Worm (Caenorhabditis elegans) whole organism, L2 larva: Measurements from ENCODE around the gene srw-15.
A peak's percentile ranks its signal among the peaks of the same experiment; 100 is the strongest.

Experiments used
- Y55F3AM.14 ChIP-seq: fragments of 200-800 bp; sonication (Bioruptor generic); optimal IDR thresholded peaks from 2 replicates; lab custom pipeline; 2018; ENCODE audit warnings: mild to moderate bottlenecking, missing genetic modification characterization, missing compliant biosample characterization
- ZK546.5 ChIP-seq: sonication (generic microtip); optimal IDR thresholded peaks from 2 replicates; lab custom pipeline; 2017; ENCODE audit warnings: missing biosample characterization, missing genetic modification characterization
- aly-2 ChIP-seq: fragments of 150-350 bp; optimal IDR thresholded peaks from 2 replicates; lab custom pipeline; 2014; ENCODE audit warnings: missing biosample characterization, missing genetic modification characterization
- ama-1 ChIP-seq: fragments of 150-350 bp; optimal IDR thresholded peaks from 2 replicates; lab custom pipeline; 2018; ENCODE audit warnings: inconsistent platforms
- ceh-82 ChIP-seq: fragments of 150-350 bp; optimal IDR thresholded peaks from 2 replicates; lab custom pipeline; 2014; ENCODE audit warnings: missing biosample characterization, missing genetic modification characterization
- crh-2 ChIP-seq: sonication (generic microtip); optimal IDR thresholded peaks from 2 replicates; lab custom pipeline; 2017; ENCODE audit warnings: missing biosample characterization, missing genetic modification characterization
- dmd-4 ChIP-seq: sonication (generic microtip); optimal IDR thresholded peaks from 2 replicates; lab custom pipeline; 2017; ENCODE audit warnings: missing biosample characterization, missing genetic modification characterization
- egl-27 ChIP-seq: sonication (generic microtip); optimal IDR thresholded peaks from 3 replicates; lab custom pipeline; 2017; ENCODE audit warnings: missing biosample characterization, missing genetic modification reagents, missing genetic modification characterization
- elt-3 ChIP-seq: sonication (generic microtip); optimal IDR thresholded peaks from 2 replicates; lab custom pipeline; 2017; ENCODE audit warnings: missing biosample characterization, missing genetic modification characterization
- fos-1 ChIP-seq: fragments of 150-350 bp; optimal IDR thresholded peaks from 2 replicates; lab custom pipeline; 2014; ENCODE audit warnings: missing biosample characterization, missing genetic modification characterization
- gmeb-1 ChIP-seq: fragments of 150-350 bp; optimal IDR thresholded peaks from 2 replicates; lab custom pipeline; 2014; ENCODE audit warnings: missing biosample characterization, missing genetic modification characterization
- lin-11 ChIP-seq: fragments of 150-350 bp; sonication (generic microtip); optimal IDR thresholded peaks from 2 replicates; lab custom pipeline; 2014; ENCODE audit warnings: missing biosample characterization, missing genetic modification characterization, inconsistent platforms, mixed read lengths
- lin-13 ChIP-seq: fragments of 150-350 bp; optimal IDR thresholded peaks from 2 replicates; lab custom pipeline; 2014; ENCODE audit warnings: missing biosample characterization, missing genetic modification reagents, missing genetic modification characterization
- lin-39 ChIP-seq: fragments of 150-350 bp; optimal IDR thresholded peaks from 2 replicates; lab custom pipeline; 2014; ENCODE audit warnings: missing biosample characterization, missing genetic modification reagents, missing genetic modification characterization
- lsy-2 ChIP-seq, 2 experiments: fragments of 150-350 bp in 1 of 2; sonication (generic microtip) in 1 of 2; optimal IDR thresholded peaks; 2 replicates each; lab custom pipeline; 2014 to 2017; ENCODE audit warnings: missing biosample characterization in 2 of 2, missing genetic modification characterization in 2 of 2
- mab-5 ChIP-seq: fragments of 150-350 bp; optimal IDR thresholded peaks from 2 replicates; lab custom pipeline; 2014; ENCODE audit warnings: missing biosample characterization, missing genetic modification characterization
- mbf-1 ChIP-seq: sonication (generic microtip); optimal IDR thresholded peaks from 2 replicates; lab custom pipeline; 2017; ENCODE audit warnings: missing biosample characterization, missing genetic modification characterization
- mdl-1 ChIP-seq, 2 experiments: fragments of 150-350 bp in 1 of 2; sonication (generic microtip) in 1 of 2; optimal IDR thresholded peaks; 2 replicates each; lab custom pipeline; 2017; ENCODE audit warnings: missing biosample characterization in 2 of 2, missing genetic modification characterization in 2 of 2
- nhr-10 ChIP-seq: sonication (generic microtip); optimal IDR thresholded peaks from 2 replicates; lab custom pipeline; 2017; ENCODE audit warnings: missing biosample characterization, missing genetic modification characterization
- nhr-11 ChIP-seq: fragments of 150-350 bp; optimal IDR thresholded peaks from 2 replicates; lab custom pipeline; 2014; ENCODE audit warnings: missing biosample characterization, missing genetic modification characterization
- nhr-12 ChIP-seq: fragments of 150-350 bp; optimal IDR thresholded peaks from 2 replicates; lab custom pipeline; 2014; ENCODE audit warnings: missing biosample characterization, missing genetic modification characterization
- nhr-129 ChIP-seq: fragments of 150-350 bp; optimal IDR thresholded peaks from 2 replicates; lab custom pipeline; 2014; ENCODE audit warnings: missing biosample characterization, missing genetic modification characterization
- nhr-21 ChIP-seq: fragments of 150-350 bp; optimal IDR thresholded peaks from 2 replicates; lab custom pipeline; 2014; ENCODE audit warnings: missing biosample characterization, missing genetic modification characterization
- nhr-23 ChIP-seq: fragments of 150-350 bp; optimal IDR thresholded peaks from 2 replicates; lab custom pipeline; 2014; ENCODE audit warnings: missing biosample characterization, missing genetic modification reagents, missing genetic modification characterization
- nhr-237 ChIP-seq: fragments of 150-350 bp; optimal IDR thresholded peaks from 2 replicates; lab custom pipeline; 2014; ENCODE audit warnings: missing biosample characterization, missing genetic modification characterization
- nhr-25 ChIP-seq: fragments of 150-350 bp; sonication (generic microtip); optimal IDR thresholded peaks from 3 replicates; lab custom pipeline; 2014; ENCODE audit warnings: missing biosample characterization, missing genetic modification characterization
- peb-1 ChIP-seq: fragments of 150-350 bp; optimal IDR thresholded peaks from 2 replicates; lab custom pipeline; 2014; ENCODE audit warnings: missing biosample characterization, missing genetic modification characterization
- skn-1 ChIP-seq: sonication (generic microtip); optimal IDR thresholded peaks from 2 replicates; lab custom pipeline; 2017; ENCODE audit warnings: missing biosample characterization, missing genetic modification characterization
- sma-9 ChIP-seq, 2 experiments: fragments of 150-350 bp in 1 of 2; sonication (generic microtip) in 1 of 2; optimal IDR thresholded peaks; 2 replicates each; lab custom pipeline; 2014 to 2016; ENCODE audit warnings: missing genetic modification characterization in 2 of 2, mild to moderate bottlenecking in 1 of 2, missing biosample characterization in 1 of 2, missing compliant biosample characterization in 1 of 2, missing genetic modification reagents in 1 of 2, moderate library complexity in 1 of 2
- snpc-4 ChIP-seq: fragments of 150-350 bp; optimal IDR thresholded peaks from 2 replicates; lab custom pipeline; 2014; ENCODE audit warnings: missing biosample characterization, missing genetic modification characterization
- unc-55 ChIP-seq: fragments of 150-350 bp; sonication (generic microtip); optimal IDR thresholded peaks from 3 replicates; lab custom pipeline; 2014; ENCODE audit warnings: missing biosample characterization, missing genetic modification reagents, missing genetic modification characterization
- unc-62 ChIP-seq: fragments of 150-350 bp; optimal IDR thresholded peaks from 2 replicates; lab custom pipeline; 2014; ENCODE audit warnings: missing biosample characterization, missing genetic modification reagents, missing genetic modification characterization
- zag-1 ChIP-seq: fragments of 150-350 bp; optimal IDR thresholded peaks from 2 replicates; lab custom pipeline; 2014; ENCODE audit warnings: missing biosample characterization, missing genetic modification characterization
- ztf-1 ChIP-seq: fragments of 200-800 bp; sonication (Bioruptor generic); conservative IDR thresholded peaks from 2 replicates; pipeline ENCODE4 v1.3.6; 2022; ENCODE audit warnings: missing genetic modification characterization, missing compliant biosample characterization
- ztf-11 ChIP-seq: sonication (generic microtip); optimal IDR thresholded peaks from 2 replicates; lab custom pipeline; 2017; ENCODE audit warnings: missing biosample characterization, missing genetic modification characterization
- ztf-4 ChIP-seq: fragments of 150-350 bp; optimal IDR thresholded peaks from 2 replicates; lab custom pipeline; 2014; ENCODE audit warnings: missing biosample characterization, missing genetic modification characterization

The srw-15 gene

ce11 chrV:15225650-15226049 is 4.7 kb upstream of the srw-15 start, which contains the start of gene srw-14:
Gene srw-14 (plus strand): TSS chrV:15225950.
- TF ChIP-seq ama-1 (lab: Kevin White, UChicago), result no peak
- no peak for TF ChIP-seq ZK546.5 (tag; lab: Kevin White, UChicago)
- no peak for TF ChIP-seq mbf-1 (tag; lab: Kevin White, UChicago)
- no peak for TF ChIP-seq crh-2 (tag; lab: Kevin White, UChicago)
- TF ChIP-seq peb-1, result no peak
- no peak for TF ChIP-seq lin-39 (tag; lab: Kevin White, UChicago)
- TF ChIP-seq aly-2 (tag; lab: Kevin White, UChicago), result no peak
- TF ChIP-seq Y55F3AM.14, result no peak
- TF ChIP-seq snpc-4 (tag; lab: Kevin White, UChicago), result no peak
- TF ChIP-seq zag-1, result no peak
- TF ChIP-seq nhr-23 (tag; lab: Kevin White, UChicago), result no peak
- TF ChIP-seq egl-27 (tag; lab: Kevin White, UChicago), result no peak
- no peak for TF ChIP-seq nhr-129 (tag; lab: Kevin White, UChicago)
- no peak for TF ChIP-seq lsy-2 (tag; optimal IDR thresholded peaks at IDR 0.05; lab: Kevin White, UChicago)
- TF ChIP-seq ceh-82 (tag; lab: Kevin White, UChicago), result no peak
- no peak for TF ChIP-seq nhr-25
- TF ChIP-seq lin-11, result no peak
- no peak for TF ChIP-seq nhr-10
- TF ChIP-seq skn-1, result no peak
- TF ChIP-seq nhr-237 (tag; lab: Kevin White, UChicago), result no peak
- TF ChIP-seq, all 48 proteins: peak for 0

- no peak for TF ChIP-seq peb-1
- peak; percentile 74 for TF ChIP-seq fos-1 (tag; lab: Kevin White, UChicago)
Observed at ce11 chrV:15226206-15226605, 4.1 kb upstream of the srw-15 start.

ce11 chrV:15232200-15232599 is 1.9 kb downstream of the srw-15 start, which contains the start of gene srw-13:
Gene srw-13 (plus strand): TSS chrV:15232500.
- TF ChIP-seq nhr-11 (tag; lab: Kevin White, UChicago) (no peak), ztf-4 (tag; lab: Kevin White, UChicago) (no peak), lin-13 (GFP tag; lab: Kevin White, UChicago) (no peak), ceh-82 (tag; lab: Kevin White, UChicago) (no peak), nhr-25 (no peak), elt-3 (no peak), ztf-11 (tag; lab: Kevin White, UChicago) (no peak), crh-2 (tag; lab: Kevin White, UChicago) (no peak), mdl-1 (tag; optimal IDR thresholded peaks at IDR 0.05; lab: Kevin White, UChicago) (no peak), unc-62 (GFP tag; lab: Kevin White, UChicago) (no peak), gmeb-1 (no peak), mbf-1 (tag; lab: Kevin White, UChicago) (no peak), ZK546.5 (tag; lab: Kevin White, UChicago) (no peak), nhr-12 (tag; lab: Kevin White, UChicago) (no peak), nhr-237 (tag; lab: Kevin White, UChicago) (no peak), ztf-1 (GFP tag; lab: Robert Waterston, UW) (no peak)

ce11 chrV:15235661-15236060 is 5.3 kb downstream of the srw-15 start, which contains the start of gene nhr-164:
Gene nhr-164 (minus strand): TSS chrV:15235761.
- TF ChIP-seq ZK546.5 (tag; lab: Kevin White, UChicago) (no peak), skn-1 (no peak), unc-62 (GFP tag; lab: Kevin White, UChicago) (no peak), zag-1 (no peak), mbf-1 (tag; lab: Kevin White, UChicago) (no peak), ztf-1 (GFP tag; lab: Robert Waterston, UW) (no peak), fos-1 (tag; lab: Kevin White, UChicago) (no peak), elt-3 (no peak), nhr-11 (tag; lab: Kevin White, UChicago) (no peak), mab-5 (tag; lab: Kevin White, UChicago) (no peak), ceh-82 (tag; lab: Kevin White, UChicago) (no peak), lin-39 (tag; lab: Kevin White, UChicago) (no peak), nhr-237 (tag; lab: Kevin White, UChicago) (no peak)

- TF ChIP-seq sma-9 (GFP tag; optimal IDR thresholded peaks at IDR 0.05; lab: Kevin White, UChicago) (no peak), sma-9 (tag; optimal IDR thresholded peaks at IDR 0.05; lab: Kevin White, UChicago) (no peak), mab-5 (tag; lab: Kevin White, UChicago) (no peak), skn-1 (no peak), ceh-82 (tag; lab: Kevin White, UChicago) (no peak), unc-55 (GFP tag; lab: Kevin White, UChicago) (no peak), fos-1 (tag; lab: Kevin White, UChicago) (no peak), elt-3 (no peak), nhr-23 (tag; lab: Kevin White, UChicago) (no peak), lin-39 (tag; lab: Kevin White, UChicago) (no peak), nhr-237 (tag; lab: Kevin White, UChicago) (no peak), zag-1 (no peak), ztf-11 (tag; lab: Kevin White, UChicago) (no peak), dmd-4 (no peak), nhr-21 (tag; lab: Kevin White, UChicago) (no peak), mbf-1 (tag; lab: Kevin White, UChicago) (no peak), aly-2 (tag; lab: Kevin White, UChicago) (no peak)
Observed at ce11 chrV:15238552-15238951, 8.2 kb downstream of the srw-15 start, which contains the start of gene srw-12. Gene srw-12 (minus strand): TSS chrV:15238652.
